Fruit fly (Drosophila melanogaster) whole organism, embryonic: ENCODE data around the gene CG31064.

Experiments
- Aef1 ChIP-seq: fragments of 200-800 bp; sonication (Bioruptor generic); IDR thresholded peaks from 3 replicates; pipeline ENCODE4 v1.3.6; 2022; ENCODE audit warnings: missing biosample characterization, missing genetic modification characterization
- Atf3 ChIP-seq: fragments of 200-800 bp; sonication (Bioruptor generic); optimal IDR thresholded peaks from 3 replicates; lab custom pipeline; 2016; ENCODE audit warnings: missing biosample characterization, missing genetic modification characterization
- Awh ChIP-seq: fragments of 200-800 bp; sonication (Bioruptor generic); IDR thresholded peaks from 2 replicates; pipeline ENCODE4, ENCODE4 v1.3.6; 2022; ENCODE audit warnings: missing biosample characterization, missing genetic modification characterization
- CG10543 ChIP-seq: fragments of 200-800 bp; sonication (Bioruptor generic); optimal IDR thresholded peaks from 3 replicates; lab custom pipeline; 2017; ENCODE audit warnings: missing biosample characterization, mild to moderate bottlenecking, missing genetic modification characterization, moderate library complexity
- CG11247 ChIP-seq: fragments of 200-800 bp; sonication (Bioruptor generic); IDR thresholded peaks from 2 replicates; pipeline ENCODE4 v1.3.6; 2022; ENCODE audit warnings: missing biosample characterization, missing genetic modification characterization
- CG12104 ChIP-seq: fragments of 200-800 bp; sonication (Bioruptor generic); optimal IDR thresholded peaks from 3 replicates; lab custom pipeline; 2016; ENCODE audit warnings: missing biosample characterization, missing genetic modification characterization
- CG14441 ChIP-seq: fragments of 200-800 bp; sonication (Bioruptor generic); IDR thresholded peaks from 2 replicates; pipeline ENCODE4 v1.3.6; 2022; ENCODE audit warnings: missing biosample characterization, missing genetic modification characterization
- CG1647 ChIP-seq: fragments of 200-800 bp; sonication (Bioruptor generic); optimal IDR thresholded peaks from 3 replicates; lab custom pipeline; 2016; ENCODE audit warnings: missing biosample characterization, missing genetic modification characterization
- CG16815 ChIP-seq: fragments of 200-800 bp; sonication (Bioruptor generic); optimal IDR thresholded peaks from 3 replicates; lab custom pipeline; 2017; ENCODE audit warnings: missing biosample characterization, mild to moderate bottlenecking, missing genetic modification characterization
- CG17385 ChIP-seq: fragments of 200-800 bp; sonication (Bioruptor generic); optimal IDR thresholded peaks from 3 replicates; lab custom pipeline; 2018; ENCODE audit warnings: missing biosample characterization, mild to moderate bottlenecking, missing genetic modification characterization
- CG32767 ChIP-seq: fragments of 200-800 bp; sonication (Bioruptor generic); IDR thresholded peaks from 2 replicates; pipeline ENCODE4 v1.3.6; 2022; ENCODE audit warnings: missing biosample characterization, missing genetic modification characterization
- CG34422 ChIP-seq: fragments of 200-800 bp; sonication (Bioruptor generic); IDR thresholded peaks from 3 replicates; pipeline ENCODE4 v1.3.6; 2022; ENCODE audit warnings: missing biosample characterization, missing genetic modification characterization
- CG43689 ChIP-seq: fragments of 200-800 bp; sonication (Bioruptor generic); IDR thresholded peaks from 2 replicates; pipeline ENCODE4 v1.3.6; 2022; ENCODE audit warnings: missing biosample characterization, missing genetic modification characterization
- CG4730 ChIP-seq: fragments of 200-800 bp; sonication (Bioruptor generic); IDR thresholded peaks from 2 replicates; pipeline ENCODE4 v1.3.6; 2022; ENCODE audit warnings: missing biosample characterization, missing genetic modification characterization
- CG9727 ChIP-seq: fragments of 200-800 bp; sonication (Bioruptor generic); optimal IDR thresholded peaks from 3 replicates; lab custom pipeline; 2017; ENCODE audit warnings: missing biosample characterization, mild to moderate bottlenecking, missing genetic modification characterization
- CG9817 ChIP-seq: fragments of 200-800 bp; sonication (Bioruptor generic); optimal IDR thresholded peaks from 2 replicates; lab custom pipeline; 2018; ENCODE audit warnings: missing biosample characterization, mild to moderate bottlenecking, missing genetic modification characterization, moderate library complexity
- Dek ChIP-seq: fragments of 200-800 bp; sonication (Bioruptor generic); optimal IDR thresholded peaks from 3 replicates; lab custom pipeline; 2019; ENCODE audit warnings: missing biosample characterization, mild to moderate bottlenecking, missing genetic modification characterization, moderate library complexity
- Drgx ChIP-seq: fragments of 200-800 bp; sonication (Bioruptor generic); IDR thresholded peaks from 2 replicates; pipeline ENCODE4 v1.3.6; 2022; ENCODE audit warnings: missing biosample characterization, missing genetic modification characterization
- E2f1 ChIP-seq: fragments of 200-800 bp; sonication (Bioruptor generic); IDR thresholded peaks from 2 replicates; pipeline ENCODE4 v1.3.6; 2022; ENCODE audit warnings: missing biosample characterization, missing genetic modification characterization
- H2.0 ChIP-seq: fragments of 200-800 bp; sonication (Bioruptor generic); IDR thresholded peaks from 2 replicates; pipeline ENCODE4 v1.3.6; 2022; ENCODE audit warnings: missing biosample characterization, missing genetic modification characterization
- Jarid2 ChIP-seq: fragments of 200-800 bp; sonication (Bioruptor generic); optimal IDR thresholded peaks from 3 replicates; lab custom pipeline; 2017; ENCODE audit warnings: mild to moderate bottlenecking, missing biosample characterization, missing genetic modification reagents, missing genetic modification characterization
- Kr ChIP-seq: fragments of 200-800 bp; sonication (Bioruptor generic); optimal IDR thresholded peaks from 2 replicates; lab custom pipeline; 2017; ENCODE audit warnings: missing biosample characterization, mild to moderate bottlenecking, missing genetic modification characterization
- MTF-1 ChIP-seq: fragments of 200-800 bp; sonication (Bioruptor generic); optimal IDR thresholded peaks from 2 replicates; lab custom pipeline; 2018; ENCODE audit warnings: missing biosample characterization, mild to moderate bottlenecking, missing genetic modification characterization, borderline replicate concordance
- Med ChIP-seq: fragments of 200-800 bp; sonication (Bioruptor generic); peaks from one replicate; lab custom pipeline; 2016; ENCODE audit warnings: missing biosample characterization, missing genetic modification characterization, mild to moderate bottlenecking, inconsistent platforms, moderate library complexity
- Scr ChIP-seq: fragments of 200-800 bp; sonication (Bioruptor generic); IDR thresholded peaks from 2 replicates; pipeline ENCODE4 v1.3.6; 2022; ENCODE audit warnings: missing biosample characterization, missing genetic modification characterization; ENCODE audit not compliant: partially characterized antibody
- Tbp ChIP-seq: fragments of >200 bp; optimal IDR thresholded peaks from 2 replicates; lab custom pipeline; 2018; ENCODE audit warnings: missing biosample characterization, missing genetic modification characterization
- ap ChIP-seq: fragments of 200-800 bp; sonication (Bioruptor generic); IDR thresholded peaks from 2 replicates; pipeline ENCODE4 v1.3.6; 2022; ENCODE audit warnings: missing biosample characterization, missing genetic modification characterization
- ara ChIP-seq: fragments of 200-800 bp; sonication (Bioruptor generic); IDR thresholded peaks from 2 replicates; pipeline ENCODE4 v1.3.6; 2022; ENCODE audit warnings: missing biosample characterization, missing genetic modification characterization
- ase ChIP-seq: fragments of 200-800 bp; sonication (Bioruptor generic); IDR thresholded peaks from 3 replicates; pipeline ENCODE4 v1.3.6; 2022; ENCODE audit warnings: missing biosample characterization, missing genetic modification characterization
- cg ChIP-seq: fragments of 200-800 bp; sonication (Bioruptor generic); optimal IDR thresholded peaks from 3 replicates; lab custom pipeline; 2019; ENCODE audit warnings: missing biosample characterization, mild to moderate bottlenecking, missing genetic modification characterization, moderate library complexity
- dmrt11E ChIP-seq: fragments of 200-800 bp; sonication (Bioruptor generic); optimal IDR thresholded peaks from 3 replicates; lab custom pipeline; 2018; ENCODE audit warnings: missing biosample characterization, mild to moderate bottlenecking, missing genetic modification characterization, moderate library complexity
- gro ChIP-seq: fragments of 200-800 bp; sonication (Bioruptor generic); optimal IDR thresholded peaks from 2 replicates; lab custom pipeline; 2016; ENCODE audit warnings: missing biosample characterization, missing genetic modification characterization
- hkb ChIP-seq, 2 experiments: fragments of 200-800 bp in 1 of 2; fragments of >200 bp in 1 of 2; sonication (Bioruptor generic) in 1 of 2; IDR thresholded peaks in 1 of 2; optimal IDR thresholded peaks in 1 of 2; 2 replicates each; pipeline versions ENCODE4 v1.3.6 to Lab custom; 2017 to 2022; ENCODE audit warnings: missing biosample characterization in 1 of 2, missing genetic modification characterization in 1 of 2
- kah ChIP-seq: fragments of 200-800 bp; sonication (Bioruptor generic); optimal IDR thresholded peaks from 2 replicates; lab custom pipeline; 2018; ENCODE audit warnings: missing biosample characterization, mild to moderate bottlenecking, missing genetic modification characterization
- kni ChIP-seq: fragments of 200-800 bp; sonication (Bioruptor generic); optimal IDR thresholded peaks from 3 replicates; lab custom pipeline; 2017; ENCODE audit warnings: mild to moderate bottlenecking, missing biosample characterization, missing genetic modification reagents, missing genetic modification characterization
- mirr ChIP-seq: fragments of 200-800 bp; sonication (Bioruptor generic); optimal IDR thresholded peaks from 3 replicates; lab custom pipeline; 2018; ENCODE audit warnings: missing biosample characterization, mild to moderate bottlenecking, missing genetic modification characterization
- nmo ChIP-seq: fragments of 200-800 bp; sonication (Bioruptor generic); optimal IDR thresholded peaks from 2 replicates; lab custom pipeline; 2018; ENCODE audit warnings: missing biosample characterization, mild to moderate bottlenecking, missing genetic modification characterization, moderate library complexity
- oc ChIP-seq: fragments of 200-800 bp; sonication (Bioruptor generic); optimal IDR thresholded peaks from 2 replicates; lab custom pipeline; 2018; ENCODE audit warnings: missing biosample characterization, mild to moderate bottlenecking, missing genetic modification characterization, moderate library complexity
- pb ChIP-seq: fragments of 200-800 bp; sonication (Bioruptor generic); optimal IDR thresholded peaks from 3 replicates; lab custom pipeline; 2016; ENCODE audit warnings: missing biosample characterization, missing genetic modification characterization
- rib ChIP-seq: fragments of 200-800 bp; sonication (Bioruptor generic); IDR thresholded peaks from 2 replicates; pipeline ENCODE4 v1.3.6; 2022; ENCODE audit warnings: missing biosample characterization, missing genetic modification characterization
- run ChIP-seq: fragments of 200-800 bp; sonication (Bioruptor generic); optimal IDR thresholded peaks from 3 replicates; lab custom pipeline; 2018; ENCODE audit warnings: missing biosample characterization, mild to moderate bottlenecking, missing genetic modification characterization
- schlank ChIP-seq: fragments of 200-800 bp; sonication (Bioruptor generic); optimal IDR thresholded peaks from 2 replicates; lab custom pipeline; 2018; ENCODE audit warnings: missing biosample characterization, mild to moderate bottlenecking, missing genetic modification characterization
- sisA ChIP-seq: fragments of 200-800 bp; sonication (Bioruptor generic); IDR thresholded peaks from 2 replicates; pipeline ENCODE4 v1.3.6; 2022; ENCODE audit warnings: missing biosample characterization, missing genetic modification characterization
- tio ChIP-seq: fragments of 200-800 bp; sonication (Bioruptor generic); optimal IDR thresholded peaks from 2 replicates; lab custom pipeline; 2017; ENCODE audit warnings: missing biosample characterization, missing genetic modification characterization, inconsistent platforms
- tll ChIP-seq, 2 experiments: fragments of 200-800 bp in 1 of 2; fragments of >200 bp in 1 of 2; sonication (Bioruptor generic) in 1 of 2; optimal IDR thresholded peaks; 2 replicates each; lab custom pipeline; 2017 to 2019; ENCODE audit warnings: missing biosample characterization in 2 of 2, missing genetic modification characterization in 2 of 2, mild to moderate bottlenecking in 1 of 2, moderate library complexity in 1 of 2
- toy ChIP-seq: fragments of 200-800 bp; sonication (Bioruptor generic); IDR thresholded peaks from 2 replicates; pipeline ENCODE4 v1.3.6; 2022; ENCODE audit warnings: missing biosample characterization, missing genetic modification characterization
- trem ChIP-seq: fragments of 200-800 bp; optimal IDR thresholded peaks from 3 replicates; lab custom pipeline; 2019; ENCODE audit warnings: missing biosample characterization, mild to moderate bottlenecking, missing genetic modification characterization, moderate library complexity
- tx ChIP-seq: fragments of 200-800 bp; sonication (Bioruptor generic); optimal IDR thresholded peaks from 2 replicates; lab custom pipeline; 2016; ENCODE audit warnings: missing biosample characterization, missing genetic modification characterization
- vvl ChIP-seq: fragments of 200-800 bp; sonication (Bioruptor generic); IDR thresholded peaks from 2 replicates; pipeline ENCODE4 v1.3.6; 2022; ENCODE audit warnings: missing biosample characterization, missing genetic modification characterization
- zen2 ChIP-seq: fragments of 200-800 bp; sonication (Bioruptor generic); IDR thresholded peaks from 3 replicates; pipeline ENCODE4 v1.3.6; 2022; ENCODE audit warnings: missing biosample characterization, missing genetic modification characterization; ENCODE audit not compliant: partially characterized antibody

Gene CG31064

dm6 chr3R:27208724-27209343 lies 30.1 kb downstream of the CG31064 start:
- TF ChIP-seq mirr (GFP tag; lab: Kevin White, UChicago), result no peak
- TF ChIP-seq toy, result no peak
- peak; percentile 52; the same call in 1 of the 3 replicates for TF ChIP-seq ase (GFP tag; lab: Robert Waterston, UW)
- peak; percentile 29 for TF ChIP-seq CG10543 (GFP tag; lab: Kevin White, UChicago)
- TF ChIP-seq vvl (GFP tag; lab: Robert Waterston, UW), result no peak
- no peak for TF ChIP-seq Jarid2 (GFP tag; lab: Kevin White, UChicago)
- no peak for TF ChIP-seq sisA
- TF ChIP-seq Med, result peak; percentile 79
- TF ChIP-seq CG17385, result peak; percentile 30
- no peak for TF ChIP-seq run (tag; lab: Kevin White, UChicago)
- TF ChIP-seq kni (GFP tag; lab: Kevin White, UChicago), result peak; percentile 89
- no peak for TF ChIP-seq CG9817 (tag; lab: Kevin White, UChicago)
- TF ChIP-seq Awh (GFP tag; lab: Robert Waterston, UW), result peak; percentile 84
- peak; percentile 52; the same call in 1 of the 2 replicates for TF ChIP-seq CG43689 (GFP tag; lab: Robert Waterston, UW)
- peak in 1 of 2 experiments; percentile 90 for TF ChIP-seq tll (GFP tag; optimal IDR thresholded peaks at IDR 0.05; lab: Kevin White, UChicago)
- no peak for TF ChIP-seq Dek (tag; lab: Kevin White, UChicago)
- TF ChIP-seq cg (GFP tag; lab: Kevin White, UChicago), result no peak
- TF ChIP-seq CG1647 (GFP tag; lab: Kevin White, UChicago), result peak; percentile 6
- no peak for TF ChIP-seq pb
- TF ChIP-seq zen2 (GFP tag; lab: Robert Waterston, UW), result no peak
- no peak for TF ChIP-seq Drgx (GFP tag; lab: Robert Waterston, UW)
- peak; percentile 69 for TF ChIP-seq ara (GFP tag; lab: Robert Waterston, UW)
- TF ChIP-seq CG12104 (GFP tag; lab: Kevin White, UChicago), result peak; percentile 2
- peak; percentile 43; the same call in 1 of the 2 replicates for TF ChIP-seq CG14441 (GFP tag; lab: Robert Waterston, UW)
- no peak for TF ChIP-seq CG16815 (GFP tag; lab: Kevin White, UChicago)
- no peak for TF ChIP-seq ap (GFP tag; lab: Robert Waterston, UW)
- TF ChIP-seq tx (GFP tag; lab: Kevin White, UChicago), result no peak
- TF ChIP-seq gro (GFP tag; lab: Kevin White, UChicago), result no peak
- peak; percentile 33 for TF ChIP-seq schlank (tag; lab: Kevin White, UChicago)
- no peak for TF ChIP-seq CG32767 (GFP tag; lab: Robert Waterston, UW)
- no peak for TF ChIP-seq trem
- no peak for TF ChIP-seq tio
- 0 out of 2 replicates have a peak, but pooled peaks have one; percentile 38 for TF ChIP-seq H2.0 (GFP tag; lab: Robert Waterston, UW)
- TF ChIP-seq CG11247, result 0 out of 2 replicates have a peak, but pooled peaks have one; percentile 38
- TF ChIP-seq nmo (GFP tag; lab: Kevin White, UChicago), result no peak
- TF ChIP-seq dmrt11E (tag; lab: Kevin White, UChicago), result peak; percentile 4
- TF ChIP-seq oc (tag; lab: Kevin White, UChicago), result no peak
- no peak for TF ChIP-seq rib
- no peak for TF ChIP-seq CG4730
- peak; percentile 46 for TF ChIP-seq MTF-1 (GFP tag; lab: Kevin White, UChicago)
- TF ChIP-seq CG34422 (GFP tag; lab: Robert Waterston, UW), result no peak
- TF ChIP-seq Atf3 (GFP tag; lab: Kevin White, UChicago), result peak; percentile 15
- TF ChIP-seq Scr (GFP tag; lab: Robert Waterston, UW), result no peak
- no peak for TF ChIP-seq hkb (optimal IDR thresholded peaks at IDR 0.05; lab: Kevin White, UChicago)
- TF ChIP-seq hkb (GFP tag; IDR thresholded peaks at IDR 0.05; lab: Robert Waterston, UW), result peak; percentile 67
- TF ChIP-seq E2f1 (GFP tag; lab: Robert Waterston, UW), result no peak
- no peak for TF ChIP-seq Tbp (GFP tag; lab: Kevin White, UChicago)
- peak; percentile 69 for TF ChIP-seq CG9727 (GFP tag; lab: Kevin White, UChicago)
- TF ChIP-seq Kr (GFP tag; lab: Kevin White, UChicago), result no peak
- TF ChIP-seq kah (GFP tag; lab: Kevin White, UChicago), result peak; percentile 17
- TF ChIP-seq Aef1 (GFP tag; lab: Robert Waterston, UW), result no peak
